Fruit fly (Drosophila melanogaster) whole organism, embryonic: ENCODE measurements around the gene CG43179.

Experiments used
- B-H2 ChIP-seq: fragments of 200-800 bp; sonication (Bioruptor generic); optimal IDR thresholded peaks from 2 replicates; lab custom pipeline; 2018; ENCODE audit warnings: missing biosample characterization, mild to moderate bottlenecking, missing genetic modification characterization
- C15 ChIP-seq: fragments of 200-800 bp; sonication (Bioruptor generic); IDR thresholded peaks from 3 replicates; pipeline ENCODE4 v1.3.6; 2022; ENCODE audit warnings: missing biosample characterization, missing genetic modification characterization
- CG10321 ChIP-seq: fragments of 200-800 bp; sonication (Bioruptor generic); IDR thresholded peaks from 2 replicates; pipeline ENCODE4 v1.3.6; 2022; ENCODE audit warnings: missing biosample characterization, missing genetic modification characterization
- CG10431 ChIP-seq: fragments of 200-800 bp; sonication (Bioruptor generic); optimal IDR thresholded peaks from 3 replicates; lab custom pipeline; 2018; ENCODE audit warnings: missing biosample characterization, mild to moderate bottlenecking, missing genetic modification characterization
- CG10462 ChIP-seq: fragments of 200-800 bp; sonication (Bioruptor generic); optimal IDR thresholded peaks from 2 replicates; lab custom pipeline; 2016; ENCODE audit warnings: missing biosample characterization, missing genetic modification characterization
- CG11093 ChIP-seq: fragments of 200-800 bp; sonication (Bioruptor generic); IDR thresholded peaks from 3 replicates; pipeline ENCODE4 v1.3.6; 2022; ENCODE audit warnings: missing biosample characterization, missing genetic modification characterization
- CG12391 ChIP-seq: fragments of 200-800 bp; sonication (Bioruptor generic); optimal IDR thresholded peaks from 3 replicates; lab custom pipeline; 2018; ENCODE audit warnings: missing biosample characterization, mild to moderate bottlenecking, missing genetic modification characterization, moderate library complexity
- CG12769 ChIP-seq: fragments of 200-800 bp; sonication (Bioruptor generic); optimal IDR thresholded peaks from 2 replicates; lab custom pipeline; 2019; ENCODE audit warnings: missing biosample characterization, mild to moderate bottlenecking, missing genetic modification characterization, moderate library complexity
- CG13287 ChIP-seq: fragments of 200-800 bp; sonication (Bioruptor generic); IDR thresholded peaks from 2 replicates; pipeline ENCODE4 v1.3.6; 2022; ENCODE audit warnings: missing biosample characterization, missing genetic modification characterization; ENCODE audit not compliant: partially characterized antibody
- CG13775 ChIP-seq: fragments of 200-800 bp; sonication (Bioruptor generic); optimal IDR thresholded peaks from 3 replicates; lab custom pipeline; 2017; ENCODE audit warnings: missing biosample characterization, mild to moderate bottlenecking, missing genetic modification characterization
- CG14441 ChIP-seq: fragments of 200-800 bp; sonication (Bioruptor generic); IDR thresholded peaks from 2 replicates; pipeline ENCODE4 v1.3.6; 2022; ENCODE audit warnings: missing biosample characterization, missing genetic modification characterization
- CG16863 ChIP-seq: fragments of 200-800 bp; sonication (Bioruptor generic); optimal IDR thresholded peaks from 3 replicates; lab custom pipeline; 2016; ENCODE audit warnings: missing biosample characterization, missing genetic modification characterization
- CG18599 ChIP-seq: fragments of 200-800 bp; sonication (Bioruptor generic); optimal IDR thresholded peaks from 3 replicates; lab custom pipeline; 2017; ENCODE audit warnings: missing biosample characterization, missing genetic modification characterization, mild to moderate bottlenecking, moderate library complexity, missing genetic modification reagents
- CG18764 ChIP-seq: fragments of 200-800 bp; sonication (Bioruptor generic); optimal IDR thresholded peaks from 3 replicates; lab custom pipeline; 2016; ENCODE audit warnings: missing biosample characterization, missing genetic modification characterization
- CG2116 ChIP-seq: fragments of 200-800 bp; sonication (Bioruptor generic); optimal IDR thresholded peaks from 3 replicates; lab custom pipeline; 2018; ENCODE audit warnings: missing biosample characterization, mild to moderate bottlenecking, missing genetic modification characterization
- CG31441 ChIP-seq: fragments of 200-800 bp; sonication (Bioruptor generic); IDR thresholded peaks from 2 replicates; pipeline ENCODE4 v1.3.6; 2022; ENCODE audit warnings: missing biosample characterization, missing genetic modification characterization
- CG32772 ChIP-seq: fragments of 200-800 bp; sonication (Bioruptor generic); IDR thresholded peaks from 2 replicates; pipeline ENCODE4 v1.3.6; 2022; ENCODE audit warnings: missing biosample characterization, missing genetic modification characterization
- CG34422 ChIP-seq: fragments of 200-800 bp; sonication (Bioruptor generic); IDR thresholded peaks from 3 replicates; pipeline ENCODE4 v1.3.6; 2022; ENCODE audit warnings: missing biosample characterization, missing genetic modification characterization
- CG6689 ChIP-seq: fragments of 200-800 bp; sonication (Bioruptor generic); IDR thresholded peaks from 2 replicates; pipeline ENCODE4 v1.3.6; 2022; ENCODE audit warnings: missing biosample characterization, missing genetic modification characterization
- CG7357 ChIP-seq: fragments of 200-800 bp; sonication (Bioruptor generic); IDR thresholded peaks from 3 replicates; pipeline ENCODE4 v1.3.6; 2022; ENCODE audit warnings: missing biosample characterization, missing genetic modification characterization
- CG8388 ChIP-seq: fragments of 200-800 bp; sonication (Bioruptor generic); optimal IDR thresholded peaks from 2 replicates; lab custom pipeline; 2019; ENCODE audit warnings: missing biosample characterization, mild to moderate bottlenecking, missing genetic modification characterization, moderate library complexity
- Chrac-16 ChIP-seq: fragments of 200-800 bp; sonication (Bioruptor generic); optimal IDR thresholded peaks from 3 replicates; lab custom pipeline; 2016; ENCODE audit warnings: missing biosample characterization, missing genetic modification characterization
- D ChIP-seq, 2 experiments: fragments of 200-800 bp in 1 of 2; fragments of >200 bp in 1 of 2; sonication (Bioruptor generic) in 1 of 2; optimal IDR thresholded peaks; 2 replicates in 1 of 2; 3 replicates in 1 of 2; lab custom pipeline; 2017; ENCODE audit warnings: mild to moderate bottlenecking in 1 of 2, missing biosample characterization in 1 of 2, missing genetic modification characterization in 1 of 2, missing genetic modification reagents in 1 of 2
- E2f1 ChIP-seq: fragments of 200-800 bp; sonication (Bioruptor generic); IDR thresholded peaks from 2 replicates; pipeline ENCODE4 v1.3.6; 2022; ENCODE audit warnings: missing biosample characterization, missing genetic modification characterization
- Eip74EF ChIP-seq, 2 experiments: fragments of 200-800 bp in 1 of 2; fragments of >200 bp in 1 of 2; sonication (Bioruptor generic) in 1 of 2; optimal IDR thresholded peaks; 2 replicates each; lab custom pipeline; 2017 to 2019; ENCODE audit warnings: missing biosample characterization in 2 of 2, missing genetic modification characterization in 2 of 2, mild to moderate bottlenecking in 1 of 2, moderate library complexity in 1 of 2
- Gug ChIP-seq: fragments of 200-800 bp; sonication (Bioruptor generic); IDR thresholded peaks from 4 replicates; pipeline ENCODE4 v1.3.6; 2022; ENCODE audit warnings: missing biosample characterization, missing genetic modification characterization
- HLH3B ChIP-seq: fragments of 200-800 bp; sonication (Bioruptor generic); IDR thresholded peaks from 2 replicates; pipeline ENCODE4 v1.3.6; 2022; ENCODE audit warnings: missing biosample characterization, missing genetic modification characterization
- Hsf ChIP-seq: fragments of 200-800 bp; sonication (Bioruptor generic); optimal IDR thresholded peaks from 3 replicates; lab custom pipeline; 2016; ENCODE audit warnings: missing biosample characterization, missing genetic modification characterization
- Mad ChIP-seq: fragments of 200-800 bp; sonication (Bioruptor generic); optimal IDR thresholded peaks from 2 replicates; lab custom pipeline; 2016; ENCODE audit warnings: missing biosample characterization, missing genetic modification characterization
- NFAT ChIP-seq: fragments of 200-800 bp; sonication (Bioruptor generic); IDR thresholded peaks from 2 replicates; pipeline ENCODE4 v1.3.6; 2022; ENCODE audit warnings: missing biosample characterization, missing genetic modification characterization
- PHDP ChIP-seq: fragments of 200-800 bp; sonication (Bioruptor generic); optimal IDR thresholded peaks from 3 replicates; lab custom pipeline; 2018; ENCODE audit warnings: missing biosample characterization, mild to moderate bottlenecking, missing genetic modification characterization, moderate library complexity
- Rx ChIP-seq: fragments of 200-800 bp; sonication (Bioruptor generic); IDR thresholded peaks from 2 replicates; pipeline ENCODE4 v1.3.6; 2022; ENCODE audit warnings: missing biosample characterization, missing genetic modification characterization
- YL-1 ChIP-seq: fragments of 200-800 bp; sonication (Bioruptor generic); optimal IDR thresholded peaks from 3 replicates; lab custom pipeline; 2017; ENCODE audit warnings: missing biosample characterization, mild to moderate bottlenecking, missing genetic modification characterization
- bbx ChIP-seq: fragments of 200-800 bp; sonication (Bioruptor generic); IDR thresholded peaks from 2 replicates; pipeline ENCODE4 v1.3.6; 2022; ENCODE audit warnings: missing biosample characterization, missing genetic modification characterization; ENCODE audit not compliant: partially characterized antibody
- cg ChIP-seq: fragments of 200-800 bp; sonication (Bioruptor generic); optimal IDR thresholded peaks from 3 replicates; lab custom pipeline; 2019; ENCODE audit warnings: missing biosample characterization, mild to moderate bottlenecking, missing genetic modification characterization, moderate library complexity
- ci ChIP-seq: fragments of 200-800 bp; sonication (Bioruptor generic); IDR thresholded peaks from 3 replicates; pipeline ENCODE4 v1.3.6; 2022; ENCODE audit warnings: missing biosample characterization, missing genetic modification characterization
- dm ChIP-seq: fragments of 200-800 bp; sonication (Bioruptor generic); optimal IDR thresholded peaks from 3 replicates; lab custom pipeline; 2016; ENCODE audit warnings: missing biosample characterization, missing genetic modification characterization
- dmrt99B ChIP-seq: fragments of 200-800 bp; sonication (Bioruptor generic); optimal IDR thresholded peaks from 2 replicates; lab custom pipeline; 2018; ENCODE audit warnings: missing biosample characterization, mild to moderate bottlenecking, missing genetic modification characterization, moderate library complexity
- dpn ChIP-seq, 2 experiments: fragments of 200-800 bp; sonication (Bioruptor generic); optimal IDR thresholded peaks; 3 replicates each; lab custom pipeline; 2016; ENCODE audit warnings: missing biosample characterization in 2 of 2, missing genetic modification characterization in 2 of 2
- fu2 ChIP-seq: fragments of 200-800 bp; sonication (Bioruptor generic); optimal IDR thresholded peaks from 2 replicates; lab custom pipeline; 2016; ENCODE audit warnings: missing biosample characterization, missing genetic modification characterization
- maf-S ChIP-seq: fragments of 200-800 bp; sonication (Bioruptor generic); optimal IDR thresholded peaks from 2 replicates; lab custom pipeline; 2016; ENCODE audit warnings: missing biosample characterization, missing genetic modification characterization
- onecut ChIP-seq: fragments of 200-800 bp; sonication (Bioruptor generic); IDR thresholded peaks from 2 replicates; pipeline ENCODE4 v1.3.6; 2022; ENCODE audit warnings: missing biosample characterization, missing genetic modification characterization
- pum ChIP-seq: fragments of 200-800 bp; sonication (Bioruptor generic); optimal IDR thresholded peaks from 2 replicates; lab custom pipeline; 2016; ENCODE audit warnings: missing biosample characterization, missing genetic modification characterization
- pzg ChIP-seq: fragments of 200-800 bp; sonication (Bioruptor generic); optimal IDR thresholded peaks from 3 replicates; lab custom pipeline; 2018; ENCODE audit warnings: missing biosample characterization, mild to moderate bottlenecking, missing genetic modification characterization, moderate library complexity
- sens ChIP-seq: fragments of 200-800 bp; sonication (Bioruptor generic); peaks from one replicate; lab custom pipeline; 2016; ENCODE audit warnings: missing biosample characterization, missing genetic modification characterization
- sima ChIP-seq: fragments of 200-800 bp; sonication (Bioruptor generic); optimal IDR thresholded peaks from 2 replicates; lab custom pipeline; 2016; ENCODE audit warnings: missing biosample characterization, missing genetic modification characterization
- tna ChIP-seq: fragments of 200-800 bp; sonication (Bioruptor generic); IDR thresholded peaks from 2 replicates; pipeline ENCODE4 v1.3.6; 2022; ENCODE audit warnings: missing biosample characterization, missing genetic modification characterization; ENCODE audit not compliant: partially characterized antibody
- ttk ChIP-seq: fragments of 200-800 bp; sonication (Bioruptor generic); IDR thresholded peaks from 2 replicates; pipeline ENCODE4 v2.1.2; 2022; ENCODE audit warnings: missing biosample characterization, missing genetic modification characterization
- unpg ChIP-seq: fragments of 200-800 bp; sonication (Bioruptor generic); optimal IDR thresholded peaks from 3 replicates; lab custom pipeline; 2018; ENCODE audit warnings: missing biosample characterization, mild to moderate bottlenecking, missing genetic modification characterization, moderate library complexity
- vvl ChIP-seq: fragments of 200-800 bp; sonication (Bioruptor generic); IDR thresholded peaks from 2 replicates; pipeline ENCODE4 v1.3.6; 2022; ENCODE audit warnings: missing biosample characterization, missing genetic modification characterization
- zfh2 ChIP-seq: fragments of 200-800 bp; sonication (Bioruptor generic); optimal IDR thresholded peaks from 2 replicates; lab custom pipeline; 2016; ENCODE audit warnings: missing biosample characterization, missing genetic modification characterization

The CG43179 gene

DNA sequence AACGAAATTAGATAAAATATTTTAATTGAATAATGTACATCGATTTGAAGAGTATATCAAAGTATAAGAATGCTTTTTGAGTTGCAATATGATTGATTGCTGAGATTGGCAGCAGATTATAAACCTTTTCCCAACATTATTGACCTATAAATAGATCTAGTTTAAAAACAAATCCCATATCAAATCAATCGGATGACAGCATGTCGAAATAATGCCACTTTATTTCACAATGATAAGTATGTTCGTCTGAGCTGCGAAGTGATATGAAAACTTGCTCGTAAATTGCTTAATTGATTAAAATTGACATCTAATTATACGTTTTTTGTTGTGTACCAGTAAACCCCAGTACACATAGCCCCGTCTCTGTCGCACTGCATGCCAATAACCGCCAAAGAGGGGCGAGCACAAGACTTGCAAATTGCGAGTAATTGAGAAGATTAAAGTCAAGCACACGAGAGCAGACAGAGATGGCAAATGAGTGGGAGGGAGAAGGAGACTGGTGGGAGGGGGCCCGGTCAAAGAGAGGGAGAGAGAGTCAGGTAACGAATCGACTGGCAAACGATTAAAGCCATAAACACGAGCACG lies 27.2 kb downstream of the CG43179 start (continued):
- TF ChIP-seq CG10462 (peak; percentile 14), D (optimal IDR thresholded peaks at IDR 0.05; lab: Kevin White, UChicago) (no peak), D (GFP tag; optimal IDR thresholded peaks at IDR 0.05; lab: Kevin White, UChicago) (no peak), CG11093 (GFP tag; lab: Robert Waterston, UW) (no peak), B-H2 (GFP tag; lab: Kevin White, UChicago) (no peak), fu2 (GFP tag; lab: Kevin White, UChicago) (peak; percentile 62), CG13775 (peak; percentile 56), dm (GFP tag; lab: Kevin White, UChicago) (no peak), CG7357 (GFP tag; lab: Robert Waterston, UW) (no peak), unpg (GFP tag; lab: Kevin White, UChicago) (peak; percentile 27), pum (no peak), sens (peak; percentile 81), dpn (GFP tag; optimal IDR thresholded peaks at IDR 0.05; lab: Kevin White, UChicago) (peak; percentile 25 to 63), ttk (GFP tag; lab: Robert Waterston, UW) (no peak), onecut (GFP tag; lab: Robert Waterston, UW) (no peak), Chrac-16 (GFP tag; lab: Kevin White, UChicago) (peak; percentile 13), CG12391 (tag; lab: Kevin White, UChicago) (peak; percentile 49), sima (no peak), maf-S (GFP tag; lab: Kevin White, UChicago) (peak; percentile 51), CG13287 (GFP tag; lab: Robert Waterston, UW) (no peak), zfh2 (GFP tag; lab: Kevin White, UChicago) (peak; percentile 65), vvl (no peak), CG10431 (GFP tag; lab: Kevin White, UChicago) (no peak), Gug (no peak; the same call in 2 of the 4 replicates), dmrt99B (peak; percentile 40), NFAT (GFP tag; lab: Robert Waterston, UW) (no peak), pzg (GFP tag; lab: Kevin White, UChicago) (no peak), Hsf (GFP tag; lab: Kevin White, UChicago) (peak; percentile 72), CG31441 (GFP tag; lab: Robert Waterston, UW) (no peak), YL-1 (no peak), CG16863 (peak; percentile 16), cg (no peak), CG8388 (GFP tag; lab: Kevin White, UChicago) (no peak), CG12769 (tag; lab: Kevin White, UChicago) (no peak), PHDP (tag; lab: Kevin White, UChicago) (peak; percentile 46), CG14441 (GFP tag; lab: Robert Waterston, UW) (no peak), CG34422 (GFP tag; lab: Robert Waterston, UW) (no peak), HLH3B (GFP tag; lab: Robert Waterston, UW) (no peak), ci (GFP tag; lab: Robert Waterston, UW) (no peak), CG10321 (GFP tag; lab: Robert Waterston, UW) (no peak), C15 (GFP tag; lab: Robert Waterston, UW) (no peak), CG18599 (GFP tag; lab: Kevin White, UChicago) (peak; percentile 22), CG6689 (GFP tag; lab: Robert Waterston, UW) (no peak), CG18764 (GFP tag; lab: Kevin White, UChicago) (no peak), Eip74EF (GFP tag; optimal IDR thresholded peaks at IDR 0.05; lab: Kevin White, UChicago) (peak in 1 of 2 experiments; percentile 18), Mad (no peak), CG2116 (GFP tag; lab: Kevin White, UChicago) (no peak), Rx (GFP tag; lab: Robert Waterston, UW) (no peak), tna (GFP tag; lab: Robert Waterston, UW) (no peak), bbx (GFP tag; lab: Robert Waterston, UW) (no peak), E2f1 (no peak), CG32772 (GFP tag; lab: Robert Waterston, UW) (no peak)
- TF ChIP-seq, all 482 proteins: peak for 107
